Worm (Caenorhabditis elegans): ENCODE measurements around the gene F54B11.11.
A peak's percentile ranks its signal among the peaks of the same experiment; 100 is the strongest.

Gene F54B11.11

ce11 chrX:13583895-13584344 is 5.3 kb downstream of the F54B11.11 start:
- TF ChIP-seq hmg-11 (tag; optimal IDR thresholded peaks at IDR 0.05): peak; percentile 69
- TF ChIP-seq elt-2 (tag; optimal IDR thresholded peaks at IDR 0.05): peak; percentile 46
- TF ChIP-seq nhr-43 (tag; optimal IDR thresholded peaks at IDR 0.05; ENCODE audit: poor library complexity, severe bottlenecking): no peak
- TF ChIP-seq pha-4 (tag; optimal IDR thresholded peaks at IDR 0.05): peak; percentile 27
- TF ChIP-seq tbx-2 (tag; optimal IDR thresholded peaks at IDR 0.05): no peak
- peak; percentile 29 for TF ChIP-seq nhr-23 (tag; optimal IDR thresholded peaks at IDR 0.05)
- TF ChIP-seq ceh-16 (tag; optimal IDR thresholded peaks at IDR 0.05): no peak
- peak; percentile 65 for TF ChIP-seq nfya-1 (tag; optimal IDR thresholded peaks at IDR 0.05; ENCODE audit: insufficient read depth)
- peak; percentile 92 for TF ChIP-seq nhr-25 (tag; optimal IDR thresholded peaks at IDR 0.05)
- TF ChIP-seq egl-5 (tag; optimal IDR thresholded peaks at IDR 0.05): peak; percentile 47
- TF ChIP-seq unc-62 (GFP tag; optimal IDR thresholded peaks at IDR 0.05): peak; percentile 24
- TF ChIP-seq ceh-28 (tag; optimal IDR thresholded peaks at IDR 0.05): peak; percentile 62
- TF ChIP-seq jun-1 (tag; optimal IDR thresholded peaks at IDR 0.05): peak; percentile 32
- TF ChIP-seq eor-1 (tag; optimal IDR thresholded peaks at IDR 0.05): no peak
- TF ChIP-seq aly-2 (tag; optimal IDR thresholded peaks at IDR 0.05): no peak
- TF ChIP-seq ama-1 (optimal IDR thresholded peaks at IDR 0.05): no peak
- peak; percentile 60 for TF ChIP-seq lin-39 (tag; optimal IDR thresholded peaks at IDR 0.05)

- TF ChIP-seq lin-15B (tag; optimal IDR thresholded peaks at IDR 0.05): peak; percentile 16
- TF ChIP-seq tbx-2 (tag; optimal IDR thresholded peaks at IDR 0.05): no peak
- no peak for TF ChIP-seq nhr-12 (tag; optimal IDR thresholded peaks at IDR 0.05)
- peak; percentile 2 for TF ChIP-seq elt-2 (tag; optimal IDR thresholded peaks at IDR 0.05)
- TF ChIP-seq daf-12 (tag; optimal IDR thresholded peaks at IDR 0.05): no peak
- TF ChIP-seq ama-1 (optimal IDR thresholded peaks at IDR 0.05): no peak
- TF ChIP-seq unc-62 (GFP tag; optimal IDR thresholded peaks at IDR 0.05): no peak
- no peak for TF ChIP-seq hmg-11 (tag; optimal IDR thresholded peaks at IDR 0.05)
- TF ChIP-seq zag-1 (tag; optimal IDR thresholded peaks at IDR 0.05): no peak
- TF ChIP-seq pha-4 (tag; optimal IDR thresholded peaks at IDR 0.05): peak; percentile 48
Observed at ce11 chrX:13584725-13585371, 6.3 kb downstream of the F54B11.11 start, which contains the start of gene unc-84. TSS of gene unc-84 (plus strand) at chrX:13584775.

ce11 chrX:13589735-13590134 is 11.2 kb downstream of the F54B11.11 start, which contains the start of gene col-9:
TSS of gene col-9 (plus strand) at chrX:13590035.
- TF ChIP-seq nhr-237 (tag; optimal IDR thresholded peaks at IDR 0.05) (no peak), fos-1 (tag; optimal IDR thresholded peaks at IDR 0.05) (no peak), zag-1 (tag; optimal IDR thresholded peaks at IDR 0.05) (no peak), nhr-43 (tag; optimal IDR thresholded peaks at IDR 0.05; ENCODE audit: poor library complexity, severe bottlenecking) (no peak), sea-2 (GFP tag; optimal IDR thresholded peaks at IDR 0.05) (no peak), fkh-10 (GFP tag; optimal IDR thresholded peaks at IDR 0.05) (no peak), ZK546.5 (tag; optimal IDR thresholded peaks at IDR 0.05) (no peak), nhr-28 (tag; optimal IDR thresholded peaks at IDR 0.05) (no peak), nhr-11 (tag; optimal IDR thresholded peaks at IDR 0.05) (no peak), nfya-1 (tag; optimal IDR thresholded peaks at IDR 0.05; ENCODE audit: insufficient read depth) (no peak), fkh-2 (tag; optimal IDR thresholded peaks at IDR 0.05) (no peak), pqm-1 (tag; optimal IDR thresholded peaks at IDR 0.05) (no peak), unc-62 (GFP tag; optimal IDR thresholded peaks at IDR 0.05) (no peak), ceh-16 (tag; optimal IDR thresholded peaks at IDR 0.05) (no peak), elt-1 (tag; optimal IDR thresholded peaks at IDR 0.05) (no peak)

- TF ChIP-seq ceh-16 (tag; optimal IDR thresholded peaks at IDR 0.05) (no peak), lin-39 (tag; optimal IDR thresholded peaks at IDR 0.05) (no peak), nhr-12 (tag; optimal IDR thresholded peaks at IDR 0.05) (no peak), lsy-12 (tag; optimal IDR thresholded peaks at IDR 0.05) (no peak), zag-1 (tag; optimal IDR thresholded peaks at IDR 0.05) (no peak), sea-2 (GFP tag; optimal IDR thresholded peaks at IDR 0.05) (no peak), hmg-11 (tag; optimal IDR thresholded peaks at IDR 0.05) (no peak), pqm-1 (tag; optimal IDR thresholded peaks at IDR 0.05) (no peak), nhr-67 (tag; optimal IDR thresholded peaks at IDR 0.05) (no peak), R02D3.7 (tag; optimal IDR thresholded peaks at IDR 0.05) (no peak), unc-39 (tag; optimal IDR thresholded peaks at IDR 0.05) (no peak), skn-1 (tag; optimal IDR thresholded peaks at IDR 0.05) (no peak), mdl-1 (tag; optimal IDR thresholded peaks at IDR 0.05) (no peak), elt-3 (tag; optimal IDR thresholded peaks at IDR 0.05) (no peak), mml-1 (tag; optimal IDR thresholded peaks at IDR 0.05) (no peak), nhr-77 (tag; optimal IDR thresholded peaks at IDR 0.05) (no peak), aly-2 (tag; optimal IDR thresholded peaks at IDR 0.05) (no peak)
Observed at ce11 chrX:13590688-13591087, 12.1 kb downstream of the F54B11.11 start.

Measured in whole organism, L3 larva.